Worm (Caenorhabditis elegans) whole organism, L3 larva: Measurements from ENCODE around the gene C14H10.3.

Experiments used
- R02D3.7 ChIP-seq: fragments of 150-350 bp; optimal IDR thresholded peaks from 2 replicates; lab custom pipeline; 2014; ENCODE audit warnings: missing biosample characterization, missing genetic modification characterization
- ceh-82 ChIP-seq: fragments of 150-350 bp; optimal IDR thresholded peaks from 2 replicates; lab custom pipeline; 2014; ENCODE audit warnings: missing biosample characterization, missing genetic modification characterization
- elt-3 ChIP-seq, 3 experiments: fragments of 150-350 bp in 1 of 3; sonication (generic microtip) in 2 of 3; optimal IDR thresholded peaks; 2 replicates in 2 of 3; 4 replicates in 1 of 3; lab custom pipeline; 2014 to 2017; ENCODE audit warnings: missing biosample characterization in 3 of 3, missing genetic modification characterization in 3 of 3
- lin-39 ChIP-seq: fragments of 150-350 bp; optimal IDR thresholded peaks from 2 replicates; lab custom pipeline; 2018; ENCODE audit warnings: missing biosample characterization, missing genetic modification reagents, missing genetic modification characterization
- nhr-12 ChIP-seq: fragments of 150-350 bp; optimal IDR thresholded peaks from 2 replicates; lab custom pipeline; 2014; ENCODE audit warnings: missing biosample characterization, missing genetic modification characterization
- nhr-237 ChIP-seq: fragments of 150-350 bp; optimal IDR thresholded peaks from 2 replicates; lab custom pipeline; 2014; ENCODE audit warnings: missing biosample characterization, missing genetic modification characterization
- nhr-76 ChIP-seq: fragments of 150-350 bp; sonication (generic microtip); optimal IDR thresholded peaks from 5 replicates; lab custom pipeline; 2014; ENCODE audit warnings: missing biosample characterization, missing genetic modification characterization
- nhr-77 ChIP-seq: fragments of 150-350 bp; optimal IDR thresholded peaks from 2 replicates; lab custom pipeline; 2014; ENCODE audit warnings: missing biosample characterization, missing genetic modification characterization
- pqm-1 ChIP-seq: fragments of 150-350 bp; optimal IDR thresholded peaks from 2 replicates; lab custom pipeline; 2017; ENCODE audit warnings: missing biosample characterization, missing genetic modification characterization, inconsistent platforms
- sea-2 ChIP-seq: fragments of 150-350 bp; sonication (generic microtip); optimal IDR thresholded peaks from 4 replicates; lab custom pipeline; 2014; ENCODE audit warnings: missing biosample characterization, missing genetic modification reagents, missing genetic modification characterization
- unc-39 ChIP-seq: sonication (generic microtip); optimal IDR thresholded peaks from 4 replicates; lab custom pipeline; 2017; ENCODE audit warnings: missing biosample characterization, missing genetic modification characterization
- zag-1 ChIP-seq: fragments of 150-350 bp; optimal IDR thresholded peaks from 2 replicates; lab custom pipeline; 2014; ENCODE audit warnings: missing biosample characterization, missing genetic modification characterization
- ztf-11 ChIP-seq: fragments of 150-350 bp; optimal IDR thresholded peaks from 2 replicates; lab custom pipeline; 2014; ENCODE audit warnings: missing biosample characterization, missing genetic modification characterization

DNA sequence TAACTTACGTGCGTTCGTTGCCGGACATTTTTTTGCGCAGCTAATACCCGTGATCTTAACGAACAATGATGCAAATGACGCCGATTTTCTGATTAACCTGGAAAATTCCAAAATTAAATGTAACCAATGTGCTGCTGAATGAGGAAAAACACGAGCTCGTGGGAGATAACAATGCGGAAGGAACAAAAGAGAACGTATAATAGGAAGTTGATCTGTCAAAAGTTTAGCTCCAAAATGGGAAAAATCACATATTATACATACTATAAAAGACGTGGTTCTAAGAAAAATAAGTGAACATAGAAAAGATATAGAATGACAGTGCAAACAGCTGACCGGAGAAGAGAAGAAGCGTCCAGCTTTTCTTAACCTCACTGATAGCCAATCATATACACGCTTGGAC is 24.8 kb upstream of the C14H10.3 start, which contains the start of gene C14H10.2:
- TF ChIP-seq ceh-82 (no peak), lin-39 (tag; lab: Kevin White, UChicago) (no peak), nhr-77 (tag; lab: Kevin White, UChicago) (no peak), sea-2 (GFP tag; lab: Kevin White, UChicago) (no peak), R02D3.7 (tag; lab: Kevin White, UChicago) (no peak), unc-39 (tag; lab: Kevin White, UChicago) (no peak), nhr-237 (tag; lab: Kevin White, UChicago) (no peak), nhr-76 (no peak), nhr-12 (tag; lab: Kevin White, UChicago) (no peak), zag-1 (tag; lab: Kevin White, UChicago) (no peak), ztf-11 (no peak), pqm-1 (tag; lab: Kevin White, UChicago) (no peak), elt-3 (tag; optimal IDR thresholded peaks at IDR 0.05; lab: Kevin White, UChicago) (no peak)
